Worm (Caenorhabditis elegans) whole organism, L4/young adult: Measurements from ENCODE around the gene str-8.

ENCODE experiments used
- dao-5 ChIP-seq: sonication (generic microtip); optimal IDR thresholded peaks from 2 replicates; lab custom pipeline; 2016; ENCODE audit warnings: missing genotype, missing genetic modification characterization, moderate library complexity, missing compliant biosample characterization
- him-1 ChIP-seq: sonication (generic microtip); optimal IDR thresholded peaks from 2 replicates; lab custom pipeline; 2016; ENCODE audit warnings: missing genotype, missing genetic modification reagents, missing genetic modification characterization, missing compliant biosample characterization

ce11 chrV:15798108-15798507 is 43.3 kb downstream of the str-8 start, which contains the start of gene T26E4.10:
- no peak for TF ChIP-seq him-1 (tag; lab: Kevin White, UChicago)
- no peak for TF ChIP-seq dao-5 (tag; lab: Kevin White, UChicago)
